Worm (Caenorhabditis elegans) whole organism, L4 larva: Measurements from ENCODE around the gene npp-19.

Source experiments
- F26F4.8 ChIP-seq: fragments of 200-800 bp; sonication (Bioruptor generic); conservative IDR thresholded peaks from 2 replicates; pipeline ENCODE4 v1.3.6; 2022; ENCODE audit warnings: missing genetic modification characterization, missing compliant biosample characterization
- F37D6.2 ChIP-seq: sonication (generic microtip); optimal IDR thresholded peaks from 2 replicates; lab custom pipeline; 2016; ENCODE audit warnings: mild to moderate bottlenecking, missing genetic modification characterization, missing compliant biosample characterization
- F49E8.2 ChIP-seq: sonication (generic microtip); optimal IDR thresholded peaks from 2 replicates; lab custom pipeline; 2016; ENCODE audit warnings: missing compliant biosample characterization, mild to moderate bottlenecking, missing genetic modification characterization, borderline replicate concordance
- R02D3.7 ChIP-seq: fragments of 150-350 bp; sonication (generic microtip); optimal IDR thresholded peaks from 3 replicates; lab custom pipeline; 2014; ENCODE audit warnings: missing biosample characterization, missing genetic modification characterization
- T20F7.1 ChIP-seq: fragments of 200-800 bp; sonication (Bioruptor generic); optimal IDR thresholded peaks from 2 replicates; lab custom pipeline; 2018; ENCODE audit warnings: mild to moderate bottlenecking, missing genetic modification characterization, missing compliant biosample characterization
- T26A8.4 ChIP-seq: fragments of 200-800 bp; sonication (Bioruptor generic); IDR thresholded peaks from 2 replicates; pipeline ENCODE4 v1.3.6; 2022; ENCODE audit warnings: missing genetic modification characterization, missing compliant biosample characterization
- Y105C5A.15 ChIP-seq: fragments of 200-800 bp; sonication (Bioruptor generic); IDR thresholded peaks from 2 replicates; pipeline ENCODE4 v1.3.6; 2022; ENCODE audit warnings: missing genetic modification characterization, missing compliant biosample characterization
- Y5F2A.4 ChIP-seq: fragments of 200-800 bp; sonication (Bioruptor generic); optimal IDR thresholded peaks from 2 replicates; lab custom pipeline; 2018; ENCODE audit warnings: mild to moderate bottlenecking, missing genetic modification characterization, missing compliant biosample characterization
- aha-1 ChIP-seq: fragments of 150-350 bp; peaks from one replicate; lab custom pipeline; 2014; ENCODE audit warnings: missing biosample characterization, missing genetic modification characterization
- arid-1 ChIP-seq: fragments of 200-800 bp; sonication (Bioruptor generic); conservative IDR thresholded peaks from 2 replicates; pipeline ENCODE4 v1.3.6; 2022; ENCODE audit warnings: missing genetic modification reagents, missing genetic modification characterization, missing compliant biosample characterization
- ceh-20 ChIP-seq: fragments of 200-800 bp; sonication (Bioruptor generic); IDR thresholded peaks from 2 replicates; pipeline ENCODE4 v1.3.6; 2022; ENCODE audit warnings: missing genetic modification reagents, missing genetic modification characterization, missing compliant biosample characterization
- ceh-62 ChIP-seq: sonication (generic microtip); optimal IDR thresholded peaks from 2 replicates; lab custom pipeline; 2017; ENCODE audit warnings: missing biosample characterization, missing genetic modification characterization
- ceh-82 ChIP-seq: sonication (generic microtip); optimal IDR thresholded peaks from 2 replicates; lab custom pipeline; 2017; ENCODE audit warnings: missing biosample characterization, missing genetic modification characterization
- ces-1 ChIP-seq: fragments of 150-350 bp; sonication (generic microtip); optimal IDR thresholded peaks from 4 replicates; lab custom pipeline; 2014; ENCODE audit warnings: missing biosample characterization, missing genetic modification reagents, missing genetic modification characterization
- daf-8 ChIP-seq: fragments of 200-800 bp; sonication (Bioruptor generic); IDR thresholded peaks from 2 replicates; pipeline ENCODE4 v1.3.6; 2022; ENCODE audit warnings: missing genetic modification characterization, missing compliant biosample characterization
- dmd-6 ChIP-seq: fragments of 200-800 bp; sonication (Bioruptor generic); IDR thresholded peaks from 2 replicates; pipeline ENCODE4 v1.3.6; 2022; ENCODE audit warnings: missing genetic modification reagents, missing genetic modification characterization, missing compliant biosample characterization
- dpl-1 ChIP-seq: fragments of 150-350 bp; optimal IDR thresholded peaks from 2 replicates; lab custom pipeline; 2014; ENCODE audit warnings: missing biosample characterization, missing genetic modification reagents, missing genetic modification characterization
- duxl-1 ChIP-seq: sonication (generic microtip); optimal IDR thresholded peaks from 2 replicates; lab custom pipeline; 2016; ENCODE audit warnings: mild to moderate bottlenecking, missing genetic modification characterization, moderate library complexity, missing compliant biosample characterization; ENCODE audit not compliant: poor library complexity
- egl-27 ChIP-seq: sonication (generic microtip); optimal IDR thresholded peaks from 3 replicates; lab custom pipeline; 2017; ENCODE audit warnings: missing biosample characterization, missing genetic modification reagents, missing genetic modification characterization
- egl-43 ChIP-seq: fragments of 200-800 bp; sonication (Bioruptor generic); IDR thresholded peaks from 2 replicates; pipeline ENCODE4 v1.3.6; 2022; ENCODE audit warnings: missing genetic modification reagents, missing genetic modification characterization, missing compliant biosample characterization
- fkh-10 ChIP-seq: fragments of 150-350 bp; optimal IDR thresholded peaks from 2 replicates; lab custom pipeline; 2014; ENCODE audit warnings: missing biosample characterization, missing genetic modification reagents, missing genetic modification characterization
- hmg-1.1 ChIP-seq: fragments of 200-800 bp; sonication (Bioruptor generic); IDR thresholded peaks from 2 replicates; pipeline ENCODE4 v1.3.6; 2022; ENCODE audit warnings: missing genetic modification reagents, missing genetic modification characterization, missing compliant biosample characterization
- lin-13 ChIP-seq: fragments of 150-350 bp; optimal IDR thresholded peaks from 2 replicates; lab custom pipeline; 2014; ENCODE audit warnings: missing biosample characterization, missing genetic modification reagents, missing genetic modification characterization
- lin-15B ChIP-seq: fragments of 150-350 bp; sonication (generic microtip); optimal IDR thresholded peaks from 3 replicates; lab custom pipeline; 2014; ENCODE audit warnings: missing biosample characterization, missing genetic modification characterization
- lin-29 ChIP-seq: fragments of 200-800 bp; sonication (Bioruptor generic); IDR thresholded peaks from 2 replicates; pipeline ENCODE4 v1.3.6; 2022; ENCODE audit warnings: missing genetic modification reagents, missing genetic modification characterization, missing compliant biosample characterization
- lsy-2 ChIP-seq, 2 experiments: fragments of 150-350 bp in 1 of 2; sonication (generic microtip) in 1 of 2; optimal IDR thresholded peaks; 2 replicates each; lab custom pipeline; 2014 to 2017; ENCODE audit warnings: missing biosample characterization in 2 of 2, missing genetic modification characterization in 2 of 2
- mdl-1 ChIP-seq, 2 experiments: fragments of 150-350 bp in 1 of 2; sonication (generic microtip) in 1 of 2; optimal IDR thresholded peaks; 2 replicates each; lab custom pipeline; 2014 to 2017; ENCODE audit warnings: missing biosample characterization in 2 of 2, missing genetic modification characterization in 2 of 2
- mep-1 ChIP-seq: fragments of 150-350 bp; sonication (generic microtip); optimal IDR thresholded peaks from 3 replicates; lab custom pipeline; 2014; ENCODE audit warnings: missing biosample characterization, missing genetic modification characterization
- mxl-2 ChIP-seq: fragments of 200-800 bp; sonication (Bioruptor generic); conservative IDR thresholded peaks from 2 replicates; pipeline ENCODE4 v1.3.6; 2022; ENCODE audit warnings: missing genetic modification reagents, missing genetic modification characterization, missing compliant biosample characterization
- mxl-3 ChIP-seq: fragments of 200-800 bp; sonication (Bioruptor generic); optimal IDR thresholded peaks from 2 replicates; lab custom pipeline; 2018; ENCODE audit warnings: mild to moderate bottlenecking, missing genetic modification characterization, missing compliant biosample characterization
- nhr-10 ChIP-seq: fragments of 150-350 bp; optimal IDR thresholded peaks from 2 replicates; lab custom pipeline; 2014; ENCODE audit warnings: missing biosample characterization, missing genetic modification characterization
- nhr-41 ChIP-seq: fragments of 200-800 bp; sonication (Bioruptor generic); IDR thresholded peaks from 2 replicates; pipeline ENCODE4 v1.3.6; 2022; ENCODE audit warnings: missing genetic modification reagents, missing genetic modification characterization, missing compliant biosample characterization
- nhr-77 ChIP-seq: fragments of 150-350 bp; optimal IDR thresholded peaks from 2 replicates; lab custom pipeline; 2014; ENCODE audit warnings: missing biosample characterization, missing genetic modification characterization
- pha-4 ChIP-seq, 2 experiments: fragments of 150-350 bp in 1 of 2; fragments of 200-800 bp in 1 of 2; sonication (Bioruptor generic) in 1 of 2; IDR thresholded peaks in 1 of 2; optimal IDR thresholded peaks in 1 of 2; 2 replicates each; pipeline versions ENCODE4 v1.3.6 to Lab custom; 2014 to 2022; ENCODE audit warnings: missing genetic modification characterization in 2 of 2, missing genetic modification reagents in 2 of 2, missing biosample characterization in 1 of 2, missing compliant biosample characterization in 1 of 2
- set-16 ChIP-seq: fragments of 200-800 bp; sonication (Bioruptor generic); IDR thresholded peaks from 2 replicates; pipeline ENCODE4 v1.3.6; 2022; ENCODE audit warnings: missing genetic modification reagents, missing genetic modification characterization, missing compliant biosample characterization
- snpc-1.2 ChIP-seq: fragments of 200-800 bp; sonication (Bioruptor generic); IDR thresholded peaks from 2 replicates; pipeline ENCODE4 v1.3.6; 2022; ENCODE audit warnings: missing genetic modification reagents, missing genetic modification characterization, missing compliant biosample characterization
- spr-1 ChIP-seq: sonication (generic microtip); optimal IDR thresholded peaks from 2 replicates; lab custom pipeline; 2016; ENCODE audit warnings: mild to moderate bottlenecking, missing genetic modification characterization, missing compliant biosample characterization
- unc-39 ChIP-seq: sonication (generic microtip); optimal IDR thresholded peaks from 2 replicates; lab custom pipeline; 2017; ENCODE audit warnings: missing biosample characterization, missing genetic modification characterization
- zag-1 ChIP-seq: fragments of 150-350 bp; optimal IDR thresholded peaks from 2 replicates; lab custom pipeline; 2014; ENCODE audit warnings: missing biosample characterization, missing genetic modification characterization
- zfp-2 ChIP-seq: sonication (generic microtip); optimal IDR thresholded peaks from 2 replicates; lab custom pipeline; 2016; ENCODE audit warnings: mild to moderate bottlenecking, missing genetic modification characterization, missing compliant biosample characterization
- zfp-3 ChIP-seq: fragments of 200-800 bp; sonication (Bioruptor generic); conservative IDR thresholded peaks from 2 replicates; pipeline ENCODE4 v1.3.6; 2022; ENCODE audit warnings: missing genetic modification reagents, missing genetic modification characterization, missing compliant biosample characterization
- ztf-7 ChIP-seq: fragments of 150-350 bp; optimal IDR thresholded peaks from 2 replicates; lab custom pipeline; 2014; ENCODE audit warnings: missing biosample characterization, missing genetic modification characterization

The npp-19 gene

DNA sequence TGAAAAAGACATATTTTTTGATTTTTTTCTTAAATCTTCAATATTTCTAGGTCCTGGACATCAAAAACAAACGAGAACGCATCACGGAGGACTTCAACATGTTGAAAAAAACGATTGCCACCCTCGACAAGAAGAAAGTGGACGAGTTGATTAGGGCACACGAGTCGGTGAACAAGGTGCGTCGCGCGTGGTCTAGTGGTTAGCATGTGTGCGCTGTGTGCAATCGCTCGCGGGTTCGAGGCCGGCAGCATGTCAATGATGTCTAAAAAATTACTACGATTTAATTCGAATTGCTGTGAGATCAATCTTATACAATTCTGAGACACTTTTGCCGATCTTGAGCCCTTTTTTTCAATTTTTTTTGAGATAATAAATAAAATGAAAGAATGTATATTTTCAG lies 41.8 kb upstream of the npp-19 start (continued):
- TF ChIP-seq T26A8.4 (GFP tag; lab: Robert Waterston, UW), result peak; percentile 86
- peak; percentile 93; the same call in 1 of the 2 replicates for TF ChIP-seq Y105C5A.15 (GFP tag; lab: Robert Waterston, UW)
- peak; percentile 43 for TF ChIP-seq ces-1 (GFP tag; lab: Kevin White, UChicago)
- TF ChIP-seq nhr-41 (GFP tag; lab: Robert Waterston, UW), result peak; percentile 37; the same call in 1 of the 2 replicates
- TF ChIP-seq mxl-3 (GFP tag; lab: Kevin White, UChicago), result peak; percentile 61
- TF ChIP-seq unc-39, result no peak
- peak; percentile 41 for TF ChIP-seq fkh-10 (GFP tag; lab: Kevin White, UChicago)

DNA sequence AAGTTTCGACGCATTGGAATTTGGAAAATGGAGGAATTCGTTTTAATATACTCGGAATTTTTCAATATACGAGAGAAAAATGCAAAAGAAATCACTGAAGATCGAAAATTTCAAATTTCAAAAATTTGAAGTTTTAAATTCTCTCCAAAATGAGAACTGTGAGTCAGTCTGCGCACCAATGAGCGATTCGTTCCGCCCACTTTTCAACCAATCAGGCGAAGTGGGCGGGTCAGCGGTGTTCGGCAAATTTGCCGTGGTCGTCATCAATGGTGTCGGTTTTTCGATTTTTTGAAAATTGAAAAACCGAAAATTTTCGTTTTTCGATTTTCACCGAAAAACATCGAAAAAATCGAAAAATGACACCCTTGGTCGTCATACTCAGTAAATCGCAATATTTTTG lies 40.3 kb upstream of the npp-19 start:
- TF ChIP-seq Y5F2A.4 (GFP tag; lab: Kevin White, UChicago), result no peak
- no peak for TF ChIP-seq fkh-10 (GFP tag; lab: Kevin White, UChicago)
- no peak for TF ChIP-seq F37D6.2 (tag; lab: Kevin White, UChicago)
- no peak for TF ChIP-seq T26A8.4 (GFP tag; lab: Robert Waterston, UW)
- no peak for TF ChIP-seq nhr-41 (GFP tag; lab: Robert Waterston, UW)
- TF ChIP-seq zag-1 (tag; lab: Kevin White, UChicago), result no peak
- no peak for TF ChIP-seq lin-29 (GFP tag; lab: Robert Waterston, UW)
- TF ChIP-seq R02D3.7 (tag; lab: Kevin White, UChicago), result no peak
- TF ChIP-seq mxl-2, result no peak
- TF ChIP-seq dmd-6 (GFP tag; lab: Robert Waterston, UW), result no peak
- no peak for TF ChIP-seq hmg-1.1 (GFP tag; lab: Robert Waterston, UW)

DNA sequence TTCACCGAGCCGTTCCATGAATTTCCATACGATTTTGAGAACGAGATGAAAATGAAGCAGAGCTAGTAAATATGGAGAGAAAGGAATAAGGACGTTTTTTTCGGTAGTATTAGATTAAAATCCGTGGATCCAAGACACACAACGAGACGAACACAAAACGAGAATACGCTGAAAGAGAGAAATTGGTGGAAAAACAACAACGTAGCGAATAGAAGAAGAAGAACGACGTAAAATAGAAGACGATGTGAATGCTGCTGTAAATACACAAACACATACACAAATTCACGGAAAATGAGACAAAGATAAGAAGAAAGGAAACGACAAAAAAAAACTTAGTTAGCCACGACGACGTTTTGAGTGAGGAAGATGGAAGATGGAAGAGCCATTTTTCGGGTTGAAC lies 36.4 kb upstream of the npp-19 start:
- TF ChIP-seq spr-1 (tag; lab: Kevin White, UChicago), result no peak
- TF ChIP-seq F49E8.2, result no peak
- peak; percentile 90 for TF ChIP-seq aha-1 (tag; lab: Kevin White, UChicago)

DNA sequence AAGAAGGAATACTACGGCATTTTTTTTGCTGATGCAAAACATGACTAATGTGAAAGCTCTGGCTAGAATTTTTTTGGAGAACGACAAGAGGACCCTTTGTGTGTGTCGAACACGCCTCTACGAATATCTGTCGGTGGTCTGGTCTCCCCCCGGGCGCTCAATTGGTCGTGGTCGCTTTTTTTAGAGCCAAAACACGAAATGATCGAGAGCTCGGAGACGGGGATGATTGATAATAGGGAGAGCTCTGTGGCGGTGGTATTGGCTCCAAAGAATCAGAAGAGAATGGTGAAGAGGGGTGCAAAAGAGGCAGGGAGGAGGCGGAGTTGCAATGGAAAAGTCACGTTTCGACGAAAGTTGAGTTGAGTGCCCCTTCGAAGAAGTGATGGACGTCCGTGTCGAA lies 31.3 kb upstream of the npp-19 start:
- no peak for TF ChIP-seq zfp-3 (GFP tag; lab: Robert Waterston, UW)
- 0 out of 2 replicates have a peak, but pooled peaks have one; percentile 14 for TF ChIP-seq set-16
- TF ChIP-seq hmg-1.1 (GFP tag; lab: Robert Waterston, UW), result 0 out of 2 replicates have a peak, but pooled peaks have one; percentile 21

DNA sequence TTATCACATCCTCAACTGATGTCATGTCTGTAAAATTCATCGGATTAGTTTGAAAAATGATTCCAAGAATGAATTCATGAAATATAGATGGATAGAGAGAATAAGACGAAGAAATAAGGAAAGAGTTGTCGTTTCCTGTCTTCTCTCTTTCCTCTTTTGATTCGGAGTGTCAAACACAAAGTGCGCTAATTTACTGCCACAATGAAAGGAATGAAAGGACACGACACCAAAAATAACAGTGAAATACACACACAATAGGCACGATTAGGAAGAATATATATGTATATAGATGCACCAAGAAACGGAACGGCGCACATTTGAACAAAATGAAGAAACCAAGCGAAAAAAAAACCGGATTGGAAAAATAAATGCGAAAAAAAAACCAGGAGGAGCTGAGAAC lies 30.8 kb upstream of the npp-19 start, which contains the start of gene VM106R.1:
Gene VM106R.1 (minus strand): TSS at position 101 of the 400 bp plus-strand sequence.
- TF ChIP-seq F26F4.8 (GFP tag; lab: Robert Waterston, UW), result no peak
- TF ChIP-seq lin-29 (GFP tag; lab: Robert Waterston, UW), result no peak
- no peak for TF ChIP-seq ztf-7 (tag; lab: Kevin White, UChicago)
- no peak for TF ChIP-seq ceh-62
- no peak for TF ChIP-seq lin-13 (GFP tag; lab: Kevin White, UChicago)
- no peak for TF ChIP-seq snpc-1.2 (GFP tag; lab: Robert Waterston, UW)
- TF ChIP-seq nhr-10 (tag; lab: Kevin White, UChicago), result no peak
- no peak for TF ChIP-seq duxl-1 (tag; lab: Kevin White, UChicago)
- no peak for TF ChIP-seq pha-4 (GFP tag; IDR thresholded peaks at IDR 0.05; lab: Robert Waterston, UW)
- TF ChIP-seq pha-4 (tag; optimal IDR thresholded peaks at IDR 0.05; lab: Kevin White, UChicago), result no peak
- no peak for TF ChIP-seq lin-15B
- no peak for TF ChIP-seq daf-8
- TF ChIP-seq dpl-1, result no peak

DNA sequence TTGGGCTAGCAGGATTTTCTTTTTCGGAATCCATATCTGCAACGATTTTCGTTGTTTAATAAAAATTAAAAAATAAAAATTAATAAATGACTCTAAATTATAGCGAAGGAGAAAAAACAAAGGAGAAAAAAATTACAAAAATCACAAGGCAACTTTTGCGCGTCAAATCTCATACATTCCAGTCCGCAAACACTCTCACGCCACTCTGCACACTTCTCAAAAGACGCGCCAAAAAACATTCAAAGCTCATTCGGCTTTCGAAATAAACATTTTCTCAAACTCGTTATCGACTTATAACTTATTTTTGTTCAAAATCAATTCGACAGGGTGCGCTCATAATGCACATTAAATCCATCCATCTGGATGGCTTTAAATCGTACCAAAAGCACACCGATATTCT lies 25.8 kb upstream of the npp-19 start, which contains the start of the genes R06F6.12 and mix-1:
Gene R06F6.12 (minus strand): TSS at position 36 of the 400 bp plus-strand sequence.
Gene mix-1 (plus strand): TSS at position 201 of the 400 bp plus-strand sequence.
- no peak for TF ChIP-seq nhr-77
- peak; percentile 52 for TF ChIP-seq mep-1
- TF ChIP-seq lsy-2 (tag; optimal IDR thresholded peaks at IDR 0.05; lab: Kevin White, UChicago), result peak; percentile 10 to 83
- no peak for TF ChIP-seq zfp-2 (tag; lab: Kevin White, UChicago)
- no peak for TF ChIP-seq ceh-20 (GFP tag; lab: Robert Waterston, UW)
- TF ChIP-seq egl-27, result no peak
- no peak for TF ChIP-seq T20F7.1
- TF ChIP-seq nhr-10 (tag; lab: Kevin White, UChicago), result no peak
- no peak for TF ChIP-seq egl-43
- 0 out of 2 replicates have a peak, but pooled peaks have one; percentile 38 for TF ChIP-seq pha-4 (GFP tag; IDR thresholded peaks at IDR 0.05; lab: Robert Waterston, UW)
- TF ChIP-seq pha-4 (tag; optimal IDR thresholded peaks at IDR 0.05; lab: Kevin White, UChicago), result peak; percentile 46
- 0 out of 2 replicates have a peak, but pooled peaks have one; percentile 38 for TF ChIP-seq arid-1 (GFP tag; lab: Robert Waterston, UW)
- no peak for TF ChIP-seq ceh-82 (tag; lab: Kevin White, UChicago)
- TF ChIP-seq mdl-1 (tag; optimal IDR thresholded peaks at IDR 0.05; lab: Kevin White, UChicago), result no peak
